Worm (Caenorhabditis elegans) whole organism, midembryonic: Measurements from ENCODE around the gene srz-79.
"Not testable (repeated sequence)": the region's sequence is repeated elsewhere in the genome, so short reads cannot be mapped to it uniquely, and the experiment has no call there.

Source experiments
- T22C8.4 ChIP-seq: fragments of 200-800 bp; sonication (Bioruptor generic); IDR thresholded peaks from 2 replicates; pipeline ENCODE4 v1.3.6; 2022; ENCODE audit warnings: missing genetic modification characterization, missing compliant biosample characterization
- flt-1 ChIP-seq: fragments of 200-800 bp; sonication (Bioruptor generic); IDR thresholded peaks from 2 replicates; pipeline ENCODE4 v1.3.6; 2022; ENCODE audit warnings: missing genetic modification characterization, missing compliant biosample characterization
- klf-2 ChIP-seq: fragments of 200-800 bp; sonication (Bioruptor generic); conservative IDR thresholded peaks from 2 replicates; pipeline ENCODE4 v1.3.6; 2022; ENCODE audit warnings: missing genetic modification reagents, missing genetic modification characterization, missing compliant biosample characterization
- ref-1 ChIP-seq: fragments of 200-800 bp; sonication (Bioruptor generic); conservative IDR thresholded peaks from 2 replicates; pipeline ENCODE4 v1.3.6; 2022; ENCODE audit warnings: missing genetic modification reagents, missing genetic modification characterization, missing compliant biosample characterization
- tab-1 ChIP-seq: fragments of 200-800 bp; sonication (Bioruptor generic); IDR thresholded peaks from 2 replicates; pipeline ENCODE4 v1.3.6; 2022; ENCODE audit warnings: missing genetic modification characterization, missing compliant biosample characterization
- ztf-29 ChIP-seq: fragments of 200-800 bp; sonication (Bioruptor generic); IDR thresholded peaks from 2 replicates; pipeline ENCODE4 v1.3.6; 2022; ENCODE audit warnings: missing genetic modification reagents, missing genetic modification characterization, missing compliant biosample characterization

DNA sequence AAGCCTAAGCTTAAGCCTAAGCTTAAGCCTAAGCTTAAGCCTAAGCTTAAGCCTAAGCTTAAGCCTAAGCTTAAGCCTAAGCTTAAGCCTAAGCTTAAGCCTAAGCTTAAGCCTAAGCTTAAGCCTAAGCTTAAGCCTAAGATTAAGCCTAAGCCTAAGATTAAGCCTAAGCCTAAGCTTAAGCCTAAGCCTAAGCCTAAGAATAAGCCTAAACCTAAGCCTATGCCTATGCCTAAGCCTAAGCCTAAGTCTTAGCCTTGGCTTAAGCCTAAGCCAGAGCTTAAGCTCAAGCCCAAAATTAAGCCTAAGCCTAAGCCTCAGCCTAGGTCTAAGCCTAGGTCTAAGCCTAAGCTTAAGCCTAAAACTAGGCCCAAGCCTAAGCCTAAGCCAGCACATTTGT, 38.0 kb upstream of the srz-79 start:
- not testable (repeated sequence) for TF ChIP-seq flt-1 (GFP tag; lab: Robert Waterston, UW); T22C8.4; tab-1 (GFP tag; lab: Robert Waterston, UW); klf-2 (GFP tag; lab: Robert Waterston, UW); ref-1 (GFP tag; lab: Robert Waterston, UW)
- peak; percentile 75; the same call in 1 of the 2 replicates for TF ChIP-seq ztf-29 (GFP tag; lab: Robert Waterston, UW)
